Fruit fly (Drosophila melanogaster): Measurements from ENCODE around the gene CG3407.

CG3407 gene

DNA sequence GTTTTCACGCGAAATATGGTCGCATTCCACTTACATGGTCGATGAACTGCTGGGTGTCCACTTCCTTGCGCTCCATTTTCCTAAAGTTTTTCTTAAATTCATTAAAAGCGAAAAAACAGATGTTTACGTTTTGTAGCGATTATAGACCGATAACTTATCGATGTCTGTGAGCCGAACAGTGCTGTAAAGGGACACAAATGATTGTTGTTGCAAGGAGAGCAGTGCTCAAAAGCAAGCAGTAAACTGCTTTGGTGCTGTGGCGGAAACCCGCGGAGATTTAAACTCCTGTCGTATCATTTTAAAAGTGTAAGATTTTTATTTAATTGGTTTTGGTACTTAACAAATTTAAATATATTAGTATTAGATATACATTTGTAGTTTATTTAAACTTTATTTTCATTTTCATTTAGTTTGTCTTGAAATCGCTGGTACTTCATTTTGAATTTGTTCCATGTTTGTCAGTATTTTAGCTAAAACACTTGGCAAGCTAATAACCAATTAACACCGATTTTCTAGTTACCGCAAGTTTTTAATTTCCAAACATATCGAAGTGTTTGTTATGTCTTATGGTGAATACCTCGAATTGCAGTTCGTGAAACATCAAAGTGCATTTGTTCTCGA, at the start of gene CG3407:
CG3407 (minus strand) TSS at position 156 of the 621 bp plus-strand sequence.
- TF ChIP-seq Sin3A (optimal IDR thresholded peaks at IDR 0.05): no peak
- TF ChIP-seq insv (optimal IDR thresholded peaks at IDR 0.05): no peak
- no peak for TF ChIP-seq psq (optimal IDR thresholded peaks at IDR 0.05)
- no peak for TF ChIP-seq h (optimal IDR thresholded peaks at IDR 0.05)
- no peak for TF ChIP-seq Myc (optimal IDR thresholded peaks at IDR 0.05)
- no peak for TF ChIP-seq ttk (optimal IDR thresholded peaks at IDR 0.05)

dm6 chr2L:3862437-3863041, 49.3 kb upstream of the CG3407 start, which contains the start of gene TTLL4B:
Gene TTLL4B, plus strand, starts transcription at chr2L:3862668.
- no peak for TF ChIP-seq insv (optimal IDR thresholded peaks at IDR 0.05)
- TF ChIP-seq psq (optimal IDR thresholded peaks at IDR 0.05): no peak
- no peak for TF ChIP-seq Myc (optimal IDR thresholded peaks at IDR 0.05)
- no peak for TF ChIP-seq h (optimal IDR thresholded peaks at IDR 0.05)
- TF ChIP-seq ttk (optimal IDR thresholded peaks at IDR 0.05): no peak
- no peak for TF ChIP-seq Sin3A (optimal IDR thresholded peaks at IDR 0.05)

- TF ChIP-seq Myc (optimal IDR thresholded peaks at IDR 0.05) (no peak), h (optimal IDR thresholded peaks at IDR 0.05) (no peak), insv (optimal IDR thresholded peaks at IDR 0.05) (no peak), Sin3A (optimal IDR thresholded peaks at IDR 0.05) (no peak), ttk (optimal IDR thresholded peaks at IDR 0.05) (no peak), psq (optimal IDR thresholded peaks at IDR 0.05) (no peak)
Measured at dm6 chr2L:3861388-3861787, 48.2 kb upstream of the CG3407 start.

DNA sequence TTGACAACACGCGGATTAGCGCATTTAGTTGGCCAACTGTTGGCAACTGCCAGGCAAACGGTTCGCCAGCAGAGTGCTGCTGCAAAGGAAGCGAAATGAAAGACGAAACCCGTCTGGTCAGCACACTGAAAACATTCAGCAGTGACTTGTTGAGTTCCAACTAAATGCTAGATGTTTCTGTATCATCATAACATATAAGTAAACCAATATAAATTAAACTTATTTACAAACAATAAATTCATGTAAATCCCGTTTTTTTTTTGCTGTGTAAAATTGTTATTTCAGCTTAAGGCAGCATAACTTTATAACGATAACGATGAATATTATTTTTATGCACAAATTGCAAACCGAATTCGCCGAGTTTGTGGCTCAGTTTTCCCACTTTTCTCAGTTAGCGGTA, 44.9 kb upstream of the CG3407 start:
- TF ChIP-seq Sin3A (optimal IDR thresholded peaks at IDR 0.05) (no peak), h (optimal IDR thresholded peaks at IDR 0.05) (no peak), ttk (optimal IDR thresholded peaks at IDR 0.05) (no peak), psq (optimal IDR thresholded peaks at IDR 0.05) (no peak), insv (optimal IDR thresholded peaks at IDR 0.05) (no peak)

- TF ChIP-seq ttk (optimal IDR thresholded peaks at IDR 0.05): no peak
- TF ChIP-seq h (optimal IDR thresholded peaks at IDR 0.05): no peak
- TF ChIP-seq Myc (optimal IDR thresholded peaks at IDR 0.05): no peak
- no peak for TF ChIP-seq Sin3A (optimal IDR thresholded peaks at IDR 0.05)
- TF ChIP-seq psq (optimal IDR thresholded peaks at IDR 0.05): no peak
- no peak for TF ChIP-seq insv (optimal IDR thresholded peaks at IDR 0.05)
Measured at dm6 chr2L:3856372-3856771, 43.2 kb upstream of the CG3407 start.

- TF ChIP-seq Sin3A (optimal IDR thresholded peaks at IDR 0.05) (no peak), insv (optimal IDR thresholded peaks at IDR 0.05) (no peak), h (optimal IDR thresholded peaks at IDR 0.05) (no peak), psq (optimal IDR thresholded peaks at IDR 0.05) (no peak)
Measured at dm6 chr2L:3855528-3856189, 42.4 kb upstream of the CG3407 start.

DNA sequence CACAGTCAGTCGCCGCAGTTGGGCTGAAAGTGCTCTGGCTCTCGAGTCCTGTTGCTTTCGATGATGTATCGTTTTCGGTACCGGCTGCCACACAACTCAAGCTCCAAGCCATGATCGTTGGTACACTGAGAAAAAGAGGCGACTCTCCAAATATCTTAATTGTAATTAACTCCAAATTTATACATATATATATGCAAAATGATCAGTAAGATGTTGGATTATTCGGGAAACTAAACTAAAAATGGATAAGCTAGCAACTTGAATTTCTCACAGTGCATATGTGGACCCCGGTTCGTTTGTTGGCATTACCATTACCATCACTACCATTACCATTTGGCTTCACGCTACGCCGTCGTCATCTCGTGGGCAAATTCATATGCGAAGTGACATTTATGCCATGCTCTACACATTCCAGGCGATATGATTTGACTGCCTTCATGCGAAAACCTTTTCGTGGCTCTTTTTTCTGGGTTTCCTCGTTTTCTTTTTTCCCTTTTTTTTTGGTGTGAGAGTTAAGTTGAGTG, 40.4 kb upstream of the CG3407 start:
- TF ChIP-seq insv (optimal IDR thresholded peaks at IDR 0.05) (no peak), ttk (optimal IDR thresholded peaks at IDR 0.05) (no peak), h (optimal IDR thresholded peaks at IDR 0.05) (no peak), psq (optimal IDR thresholded peaks at IDR 0.05) (no peak), Myc (optimal IDR thresholded peaks at IDR 0.05) (no peak), Sin3A (optimal IDR thresholded peaks at IDR 0.05) (no peak)

- no peak for TF ChIP-seq h (optimal IDR thresholded peaks at IDR 0.05)
- TF ChIP-seq ttk (optimal IDR thresholded peaks at IDR 0.05): no peak
- TF ChIP-seq insv (optimal IDR thresholded peaks at IDR 0.05): no peak
- no peak for TF ChIP-seq psq (optimal IDR thresholded peaks at IDR 0.05)
- TF ChIP-seq Myc (optimal IDR thresholded peaks at IDR 0.05): no peak
- no peak for TF ChIP-seq Sin3A (optimal IDR thresholded peaks at IDR 0.05)
Measured at dm6 chr2L:3852120-3852519, 38.9 kb upstream of the CG3407 start.

dm6 chr2L:3851308-3851707, 38.1 kb upstream of the CG3407 start:
- TF ChIP-seq Sin3A (optimal IDR thresholded peaks at IDR 0.05): no peak
- no peak for TF ChIP-seq insv (optimal IDR thresholded peaks at IDR 0.05)
- TF ChIP-seq h (optimal IDR thresholded peaks at IDR 0.05): no peak
- no peak for TF ChIP-seq psq (optimal IDR thresholded peaks at IDR 0.05)
- no peak for TF ChIP-seq ttk (optimal IDR thresholded peaks at IDR 0.05)
- no peak for TF ChIP-seq Myc (optimal IDR thresholded peaks at IDR 0.05)

dm6 chr2L:3847908-3848307, 34.7 kb upstream of the CG3407 start:
- TF ChIP-seq Sin3A (optimal IDR thresholded peaks at IDR 0.05) (no peak), ttk (optimal IDR thresholded peaks at IDR 0.05) (no peak), insv (optimal IDR thresholded peaks at IDR 0.05) (no peak), Myc (optimal IDR thresholded peaks at IDR 0.05) (no peak), h (optimal IDR thresholded peaks at IDR 0.05) (no peak)

DNA sequence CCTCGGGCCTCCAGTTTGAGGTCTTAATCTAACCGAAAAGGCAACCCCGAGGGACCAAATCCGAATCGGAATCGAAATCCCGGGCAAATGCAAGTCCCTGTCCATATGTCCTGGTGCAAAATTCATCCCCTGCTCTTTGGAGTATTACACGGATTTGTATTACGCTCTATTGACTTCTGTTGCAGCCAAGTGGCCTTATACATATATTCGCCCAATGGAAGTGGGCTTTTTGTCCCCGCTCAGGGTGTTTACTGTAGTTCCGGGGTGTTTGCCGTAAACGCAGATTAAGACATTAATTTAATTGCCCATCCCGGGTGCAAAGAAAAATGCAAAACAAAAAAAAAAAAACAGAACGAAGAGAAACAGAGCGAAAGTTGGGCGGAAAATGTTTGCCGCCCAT, 33.3 kb upstream of the CG3407 start:
- TF ChIP-seq ttk (optimal IDR thresholded peaks at IDR 0.05) (no peak), psq (optimal IDR thresholded peaks at IDR 0.05) (no peak)

DNA sequence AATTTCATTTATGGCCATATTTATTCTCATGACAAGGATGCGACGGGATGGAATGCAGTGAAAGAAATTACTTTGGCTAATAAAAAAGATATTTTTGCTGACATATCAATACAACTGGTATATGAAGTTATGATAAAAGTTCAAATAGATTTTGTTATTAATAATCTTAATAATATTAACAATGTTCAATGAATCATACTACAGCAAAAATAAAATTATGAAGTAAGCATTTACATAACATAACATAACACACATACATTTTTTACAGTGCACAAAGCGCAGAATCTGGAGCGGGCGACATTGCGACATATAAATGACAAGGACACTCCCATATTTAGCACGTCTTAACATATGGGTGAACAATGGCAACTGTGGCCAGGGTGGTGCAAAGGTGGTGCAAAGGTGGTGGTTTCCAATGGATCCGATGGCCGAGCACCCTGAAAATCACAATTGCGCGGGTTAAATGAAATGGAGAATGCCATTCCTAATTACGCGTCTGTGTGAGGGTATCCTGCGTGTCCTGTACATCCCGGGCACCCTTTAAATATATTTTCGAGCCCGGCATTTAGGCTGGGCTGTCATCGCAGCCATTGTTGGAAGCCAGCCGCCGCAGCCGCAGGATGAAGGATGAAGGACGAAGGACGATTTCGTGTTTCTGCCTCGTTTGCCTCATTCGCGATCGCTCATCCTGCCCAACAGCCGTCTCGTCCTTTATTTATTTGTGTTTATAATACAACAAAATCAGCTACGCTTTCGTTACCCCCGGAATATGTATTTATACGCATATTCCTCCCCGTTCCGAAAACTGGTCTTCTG, 31.9 kb upstream of the CG3407 start:
- TF ChIP-seq Myc (optimal IDR thresholded peaks at IDR 0.05) (no peak), ttk (optimal IDR thresholded peaks at IDR 0.05) (no peak), insv (optimal IDR thresholded peaks at IDR 0.05) (no peak), Sin3A (optimal IDR thresholded peaks at IDR 0.05) (no peak), psq (optimal IDR thresholded peaks at IDR 0.05) (no peak), h (optimal IDR thresholded peaks at IDR 0.05) (no peak)

Data from Kc167 (cell line).